Fruit fly (Drosophila melanogaster): Measurements from ENCODE around the gene CG31198.
A peak's percentile ranks its signal among the peaks of the same experiment; 100 is the strongest.

Gene CG31198

dm6 chr3R:21722457-21722856 is 31.7 kb upstream of the CG31198 start:
- TF ChIP-seq Mio (GFP tag; optimal IDR thresholded peaks at IDR 0.05) (no peak), Abd-B (GFP tag; optimal IDR thresholded peaks at IDR 0.05) (no peak), OdsH (GFP tag; optimal IDR thresholded peaks at IDR 0.05) (no peak), usp (GFP tag; optimal IDR thresholded peaks at IDR 0.05) (no peak), Jra (GFP tag; optimal IDR thresholded peaks at IDR 0.05) (no peak), CG9705 (GFP tag; optimal IDR thresholded peaks at IDR 0.05) (no peak), ey (GFP tag; optimal IDR thresholded peaks at IDR 0.05) (no peak), br (GFP tag; optimal IDR thresholded peaks at IDR 0.05) (no peak), tai (GFP tag; optimal IDR thresholded peaks at IDR 0.05) (no peak), woc (GFP tag; optimal IDR thresholded peaks at IDR 0.05) (no peak), foxo (GFP tag; optimal IDR thresholded peaks at IDR 0.05) (no peak), fru (GFP tag; optimal IDR thresholded peaks at IDR 0.05) (no peak), CG32264 (GFP tag; optimal IDR thresholded peaks at IDR 0.05) (no peak), h (GFP tag; optimal IDR thresholded peaks at IDR 0.05) (no peak), dmrt93B (GFP tag; optimal IDR thresholded peaks at IDR 0.05) (no peak), Hr78 (GFP tag; optimal IDR thresholded peaks at IDR 0.05) (no peak), N (GFP tag; optimal IDR thresholded peaks at IDR 0.05) (no peak), sv (GFP tag; optimal IDR thresholded peaks at IDR 0.05) (no peak), lola (GFP tag; optimal IDR thresholded peaks at IDR 0.05) (no peak), CrebA (GFP tag; optimal IDR thresholded peaks at IDR 0.05; ENCODE audit: borderline replicate concordance) (no peak)

- TF ChIP-seq sage (GFP tag; optimal IDR thresholded peaks at IDR 0.05) (no peak), Hr83 (GFP tag; optimal IDR thresholded peaks at IDR 0.05; ENCODE audit: poor library complexity, severe bottlenecking) (no peak)
Measured at dm6 chr3R:21726593-21726992, 27.5 kb upstream of the CG31198 start.

DNA sequence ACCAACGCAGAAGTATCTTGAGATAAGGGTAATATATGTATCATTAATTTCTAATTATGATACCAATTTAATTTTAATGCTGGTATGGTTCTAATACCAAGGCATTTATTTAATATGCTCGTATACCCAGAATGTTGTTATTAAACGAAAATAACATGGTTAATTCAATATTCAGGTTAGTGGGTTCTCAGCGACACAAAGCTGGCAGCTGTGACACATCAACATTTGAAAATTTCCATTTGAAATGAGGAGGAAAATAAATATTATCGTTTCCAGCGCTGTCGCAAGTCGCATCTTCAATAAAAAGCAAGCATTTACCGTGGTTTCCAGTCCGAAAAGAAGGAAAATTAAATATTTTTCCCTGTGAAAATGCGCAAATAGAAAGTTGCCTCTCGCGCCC is 23.2 kb upstream of the CG31198 start:
- TF ChIP-seq brk (GFP tag; optimal IDR thresholded peaks at IDR 0.05) (no peak), jim (GFP tag; optimal IDR thresholded peaks at IDR 0.05) (no peak), pan (optimal IDR thresholded peaks at IDR 0.05) (no peak), CG32264 (GFP tag; optimal IDR thresholded peaks at IDR 0.05) (no peak), Hr78 (GFP tag; optimal IDR thresholded peaks at IDR 0.05) (no peak), Mio (GFP tag; optimal IDR thresholded peaks at IDR 0.05) (no peak), br (GFP tag; optimal IDR thresholded peaks at IDR 0.05) (no peak), dsf (GFP tag; optimal IDR thresholded peaks at IDR 0.05; ENCODE audit: borderline replicate concordance) (no peak), sv (GFP tag; optimal IDR thresholded peaks at IDR 0.05) (no peak), psq (GFP tag; optimal IDR thresholded peaks at IDR 0.05) (no peak), Abd-B (GFP tag; optimal IDR thresholded peaks at IDR 0.05) (no peak), Dfd (GFP tag; optimal IDR thresholded peaks at IDR 0.05) (no peak), Hnf4 (GFP tag; optimal IDR thresholded peaks at IDR 0.05) (no peak), Jra (GFP tag; optimal IDR thresholded peaks at IDR 0.05) (no peak), Myc (optimal IDR thresholded peaks at IDR 0.05) (no peak), lola (GFP tag; optimal IDR thresholded peaks at IDR 0.05) (no peak), usp (GFP tag; optimal IDR thresholded peaks at IDR 0.05) (no peak), fru (GFP tag; optimal IDR thresholded peaks at IDR 0.05) (no peak), dmrt93B (GFP tag; optimal IDR thresholded peaks at IDR 0.05) (no peak), rgr (GFP tag; optimal IDR thresholded peaks at IDR 0.05) (no peak)

dm6 chr3R:21731682-21732081 is 22.4 kb upstream of the CG31198 start:
- TF ChIP-seq dmrt93B (GFP tag; optimal IDR thresholded peaks at IDR 0.05): no peak
- no peak for TF ChIP-seq br (GFP tag; optimal IDR thresholded peaks at IDR 0.05)
- no peak for TF ChIP-seq Hr83 (GFP tag; optimal IDR thresholded peaks at IDR 0.05; ENCODE audit: poor library complexity, severe bottlenecking)
- no peak for TF ChIP-seq Jra (GFP tag; optimal IDR thresholded peaks at IDR 0.05)
- no peak for TF ChIP-seq usp (GFP tag; optimal IDR thresholded peaks at IDR 0.05)
- TF ChIP-seq jim (GFP tag; optimal IDR thresholded peaks at IDR 0.05): no peak

- TF ChIP-seq Jra (GFP tag; optimal IDR thresholded peaks at IDR 0.05) (no peak), dl (GFP tag; optimal IDR thresholded peaks at IDR 0.05; ENCODE audit: insufficient read depth in 1 of 2, partially characterized antibody in 2 of 2) (no peak), Hr78 (GFP tag; optimal IDR thresholded peaks at IDR 0.05) (no peak), lola (GFP tag; optimal IDR thresholded peaks at IDR 0.05) (no peak), sv (GFP tag; optimal IDR thresholded peaks at IDR 0.05) (no peak), CrebA (GFP tag; optimal IDR thresholded peaks at IDR 0.05; ENCODE audit: borderline replicate concordance) (no peak), sage (GFP tag; optimal IDR thresholded peaks at IDR 0.05) (no peak), HLH106 (tag; optimal IDR thresholded peaks at IDR 0.05) (peak; percentile 30), Sp1 (GFP tag; optimal IDR thresholded peaks at IDR 0.05) (peak; percentile 22), br (GFP tag; optimal IDR thresholded peaks at IDR 0.05) (peak; percentile 16), dsf (GFP tag; optimal IDR thresholded peaks at IDR 0.05; ENCODE audit: borderline replicate concordance) (no peak), Vsx2 (GFP tag; optimal IDR thresholded peaks at IDR 0.05; ENCODE audit: partially characterized antibody) (no peak), Dif (GFP tag; optimal IDR thresholded peaks at IDR 0.05; ENCODE audit: partially characterized antibody) (no peak), jim (GFP tag; optimal IDR thresholded peaks at IDR 0.05) (no peak), N (GFP tag; optimal IDR thresholded peaks at IDR 0.05) (no peak), foxo (GFP tag; optimal IDR thresholded peaks at IDR 0.05) (peak in 1 of 2 experiments; percentile 32), Myc (optimal IDR thresholded peaks at IDR 0.05) (no peak), Dfd (GFP tag; optimal IDR thresholded peaks at IDR 0.05) (no peak), rgr (GFP tag; optimal IDR thresholded peaks at IDR 0.05) (peak; percentile 29), CG32264 (GFP tag; optimal IDR thresholded peaks at IDR 0.05) (no peak), CG9705 (GFP tag; optimal IDR thresholded peaks at IDR 0.05) (no peak), h (GFP tag; optimal IDR thresholded peaks at IDR 0.05) (peak; percentile 48), GATAd (GFP tag; optimal IDR thresholded peaks at IDR 0.05) (no peak), OdsH (GFP tag; optimal IDR thresholded peaks at IDR 0.05) (peak; percentile 2), woc (GFP tag; optimal IDR thresholded peaks at IDR 0.05) (no peak), brk (GFP tag; optimal IDR thresholded peaks at IDR 0.05) (no peak), psq (GFP tag; optimal IDR thresholded peaks at IDR 0.05) (no peak), tai (GFP tag; optimal IDR thresholded peaks at IDR 0.05) (no peak), pan (optimal IDR thresholded peaks at IDR 0.05) (no peak), usp (GFP tag; optimal IDR thresholded peaks at IDR 0.05) (no peak), Abd-B (GFP tag; optimal IDR thresholded peaks at IDR 0.05) (no peak), Mio (GFP tag; optimal IDR thresholded peaks at IDR 0.05) (no peak)
Measured at dm6 chr3R:21732901-21733300, 21.2 kb upstream of the CG31198 start.

Measured in whole organism, wandering third instar larva.